Fruit fly (Drosophila melanogaster): Measurements from ENCODE around the gene CG4669.
A peak's percentile ranks its signal among the peaks of the same experiment; 100 is the strongest.

The CG4669 gene

DNA sequence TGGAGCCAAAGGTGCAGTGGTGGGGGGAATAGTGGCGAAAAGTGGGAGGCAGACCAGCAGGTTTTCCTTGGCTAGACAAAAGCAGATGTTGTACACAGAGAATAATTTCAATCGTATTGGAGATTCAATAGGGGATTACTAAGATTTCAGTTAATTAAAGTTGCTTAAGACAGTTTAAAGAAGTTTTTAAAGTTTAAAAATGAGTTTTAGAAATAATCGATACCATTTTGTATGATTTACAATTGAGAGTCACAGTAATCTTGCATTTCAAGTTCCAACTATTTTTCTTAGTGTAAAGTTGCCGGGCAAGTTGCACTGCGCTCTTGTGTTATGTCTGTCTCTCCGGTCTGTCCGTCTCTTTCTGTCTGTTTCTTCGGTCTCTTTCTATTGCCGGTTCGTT lies 14.6 kb downstream of the CG4669 start (continued):
- TF ChIP-seq CG11294 (GFP tag; IDR thresholded peaks at IDR 0.05) (peak; percentile 88), CG8119 (GFP tag; IDR thresholded peaks at IDR 0.05) (peak; percentile 98), fkh (GFP tag; optimal IDR thresholded peaks at IDR 0.05) (no peak), CG9139 (GFP tag; optimal IDR thresholded peaks at IDR 0.05) (peak; percentile 91), Eip78C (GFP tag) (peak; percentile 99), achi (GFP tag; optimal IDR thresholded peaks at IDR 0.05) (peak; percentile 95), CG8319 (GFP tag; optimal IDR thresholded peaks at IDR 0.05) (peak; percentile 89), acj6 (GFP tag; optimal IDR thresholded peaks at IDR 0.05) (peak; percentile 94), CG16779 (tag; optimal IDR thresholded peaks at IDR 0.05) (peak; percentile 77), CG15336 (GFP tag; IDR thresholded peaks at IDR 0.05) (peak; percentile 99), CG3032 (tag; optimal IDR thresholded peaks at IDR 0.05) (peak; percentile 94), CG6163 (GFP tag; IDR thresholded peaks at IDR 0.05) (peak; percentile 97), CG6808 (GFP tag; optimal IDR thresholded peaks at IDR 0.05) (peak; percentile 97), salr (GFP tag; optimal IDR thresholded peaks at IDR 0.05) (peak; percentile 81 to 96), Eip93F (GFP tag; optimal IDR thresholded peaks at IDR 0.05) (no peak), fd59A (GFP tag; optimal IDR thresholded peaks at IDR 0.05) (peak; percentile 95), CG6854 (GFP tag; optimal IDR thresholded peaks at IDR 0.05) (no peak), Sox102F (GFP tag; optimal IDR thresholded peaks at IDR 0.05) (peak; percentile 70), net (GFP tag; optimal IDR thresholded peaks at IDR 0.05) (peak; percentile 92), CG32006 (GFP tag; optimal IDR thresholded peaks at IDR 0.05) (peak; percentile 99), Hr39 (GFP tag; optimal IDR thresholded peaks at IDR 0.05) (peak; percentile 79), fd85E (GFP tag; optimal IDR thresholded peaks at IDR 0.05) (peak; percentile 45), Ets96B (tag; optimal IDR thresholded peaks at IDR 0.05) (peak; percentile 98), CG6792 (GFP tag; optimal IDR thresholded peaks at IDR 0.05) (peak; percentile 83), CG10669 (GFP tag; optimal IDR thresholded peaks at IDR 0.05) (peak; percentile 93), esn (GFP tag; optimal IDR thresholded peaks at IDR 0.05) (peak; percentile 82), cyc (GFP tag; optimal IDR thresholded peaks at IDR 0.05) (peak; percentile 88), dac (GFP tag; optimal IDR thresholded peaks at IDR 0.05) (peak; percentile 85), Met (GFP tag; optimal IDR thresholded peaks at IDR 0.05) (peak; percentile 82), eg (GFP tag; IDR thresholded peaks at IDR 0.05) (peak; percentile 95), lz (GFP tag; optimal IDR thresholded peaks at IDR 0.05) (peak; percentile 64), CG8632 (GFP tag; optimal IDR thresholded peaks at IDR 0.05) (peak; percentile 88)

DNA sequence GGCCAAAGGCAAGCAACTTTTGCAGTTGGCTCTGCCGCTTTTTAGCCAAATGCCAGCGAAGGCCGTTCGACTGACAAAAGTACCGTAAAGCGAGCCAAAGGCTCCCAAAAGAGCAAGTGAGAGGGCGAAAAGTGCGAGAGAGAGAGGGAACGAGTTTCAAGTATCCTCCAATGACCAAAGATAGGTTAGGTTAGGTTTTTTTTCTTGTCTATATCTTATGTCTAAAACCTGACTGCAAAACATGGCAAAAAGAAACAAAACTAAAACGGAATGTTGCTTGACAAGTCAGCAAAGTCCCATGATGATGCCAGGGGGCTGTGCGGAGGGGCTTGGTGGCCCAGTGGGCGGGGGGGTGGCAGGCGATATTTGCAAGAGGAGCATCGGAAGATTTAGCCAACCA lies 17.1 kb downstream of the CG4669 start:
- TF ChIP-seq CG6276 (GFP tag; optimal IDR thresholded peaks at IDR 0.05) (peak; percentile 33), achi (GFP tag; optimal IDR thresholded peaks at IDR 0.05) (no peak), Ets21C (GFP tag; optimal IDR thresholded peaks at IDR 0.05) (no peak), Hr38 (GFP tag; optimal IDR thresholded peaks at IDR 0.05) (no peak), eg (GFP tag; IDR thresholded peaks at IDR 0.05) (peak; percentile 67; the same call in 2 of the 3 replicates), Sox102F (GFP tag; optimal IDR thresholded peaks at IDR 0.05) (no peak), CG6792 (GFP tag; optimal IDR thresholded peaks at IDR 0.05) (no peak), CG3919 (GFP tag; optimal IDR thresholded peaks at IDR 0.05) (no peak), CG15336 (GFP tag; IDR thresholded peaks at IDR 0.05) (peak; percentile 61; the same call in 1 of the 2 replicates), CG8119 (GFP tag; IDR thresholded peaks at IDR 0.05) (peak; percentile 83), Lpt (GFP tag; optimal IDR thresholded peaks at IDR 0.05) (peak; percentile 64), ss (GFP tag; optimal IDR thresholded peaks at IDR 0.05) (no peak), net (GFP tag; optimal IDR thresholded peaks at IDR 0.05) (no peak), CG11294 (GFP tag; IDR thresholded peaks at IDR 0.05) (peak; percentile 21; the same call in 1 of the 2 replicates), CG6808 (GFP tag; optimal IDR thresholded peaks at IDR 0.05) (peak; percentile 26), lz (GFP tag; optimal IDR thresholded peaks at IDR 0.05) (no peak), CG31627 (GFP tag; optimal IDR thresholded peaks at IDR 0.05) (no peak), dac (GFP tag; optimal IDR thresholded peaks at IDR 0.05) (peak; percentile 4), CG6854 (GFP tag; optimal IDR thresholded peaks at IDR 0.05) (no peak)

All from whole organism, prepupa.